Fruit fly (Drosophila melanogaster): Measurements from ENCODE around the gene CG34367.
A peak's percentile ranks its signal among the peaks of the same experiment; 100 is the strongest.

CG34367 gene

DNA sequence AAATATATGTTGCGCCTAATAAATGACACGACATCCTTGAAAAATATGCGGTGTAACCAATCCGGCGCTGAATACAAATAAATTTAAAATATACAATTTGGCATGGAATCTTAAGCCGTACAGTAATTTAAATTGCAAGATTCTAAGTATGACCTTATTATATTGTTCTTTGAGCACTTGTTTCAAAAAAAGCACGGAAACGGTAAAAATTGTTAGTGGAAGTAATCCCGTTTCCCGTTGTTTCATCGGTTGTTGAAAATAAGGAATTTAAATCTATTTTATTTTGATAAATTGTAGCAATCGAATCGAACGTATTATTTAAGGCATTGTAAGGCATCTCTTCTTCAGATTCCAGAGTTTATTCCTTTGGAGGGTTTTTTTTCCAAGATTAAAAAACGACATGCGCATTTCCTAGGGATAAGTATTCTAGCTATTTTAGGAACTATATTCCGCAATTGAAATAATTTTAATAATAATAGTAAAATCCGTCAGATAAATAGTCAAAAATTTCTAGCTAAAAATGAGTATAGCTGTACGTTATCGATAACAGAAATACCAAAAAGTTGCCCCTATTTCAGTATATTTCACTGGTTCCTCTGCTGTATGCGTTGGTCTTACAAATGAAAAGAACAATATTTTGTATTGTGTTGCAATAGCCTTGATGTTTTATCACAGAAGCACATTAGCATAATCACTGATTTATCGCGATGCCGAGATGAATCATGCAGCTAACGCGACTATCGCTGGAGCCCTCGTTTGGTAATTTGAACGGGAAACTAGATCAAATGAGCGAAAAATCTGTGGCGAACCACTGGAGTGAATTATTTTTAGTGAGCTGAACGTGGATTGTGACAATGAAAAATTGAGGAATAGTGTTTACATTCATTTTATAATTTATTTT lies 20.4 kb downstream of the CG34367 start, which contains the start of gene GATAd (continued):
- TF ChIP-seq CG10462 (GFP tag; optimal IDR thresholded peaks at IDR 0.05) (no peak), CG16813 (GFP tag; IDR thresholded peaks at IDR 0.05; ENCODE audit: partially characterized antibody) (no peak), CG1603 (tag; optimal IDR thresholded peaks at IDR 0.05) (peak; percentile 94), zen (tag; optimal IDR thresholded peaks at IDR 0.05) (peak; percentile 23), CG12299 (tag; optimal IDR thresholded peaks at IDR 0.05) (peak; percentile 28), grau (tag; optimal IDR thresholded peaks at IDR 0.05) (peak; percentile 19), inv (GFP tag; IDR thresholded peaks at IDR 0.05; ENCODE audit: partially characterized antibody) (peak; percentile 20; the same call in 1 of the 2 replicates), CG4617 (GFP tag; optimal IDR thresholded peaks at IDR 0.05; ENCODE audit: borderline replicate concordance) (peak; percentile 77), dmrt99B (tag; optimal IDR thresholded peaks at IDR 0.05) (no peak), CG3838 (GFP tag; optimal IDR thresholded peaks at IDR 0.05) (no peak), Bdp1 (GFP tag; optimal IDR thresholded peaks at IDR 0.05) (no peak), Dp (GFP tag; optimal IDR thresholded peaks at IDR 0.05) (peak; percentile 33), CoRest (tag; optimal IDR thresholded peaks at IDR 0.05) (peak; percentile 24), CG8924 (tag; optimal IDR thresholded peaks at IDR 0.05) (peak; percentile 46), Hr78 (GFP tag; optimal IDR thresholded peaks at IDR 0.05) (no peak), ewg (GFP tag; optimal IDR thresholded peaks at IDR 0.05) (peak; percentile 3), Myb (GFP tag; optimal IDR thresholded peaks at IDR 0.05) (peak; percentile 30), CG12155 (GFP tag; optimal IDR thresholded peaks at IDR 0.05) (no peak), onecut (GFP tag; IDR thresholded peaks at IDR 0.05) (no peak), CG10543 (GFP tag; optimal IDR thresholded peaks at IDR 0.05) (peak; percentile 19), wdn (GFP tag; IDR thresholded peaks at IDR 0.05) (no peak), ftz-f1 (GFP tag; optimal IDR thresholded peaks at IDR 0.05) (peak; percentile 61), Nf-YC (tag; optimal IDR thresholded peaks at IDR 0.05) (peak; percentile 38), Dek (tag; optimal IDR thresholded peaks at IDR 0.05) (peak; percentile 15), E2f2 (GFP tag; IDR thresholded peaks at IDR 0.05) (no peak; the same call in 1 of the 2 replicates), CG4404 (GFP tag; IDR thresholded peaks at IDR 0.05) (no peak), CTCF (GFP tag; optimal IDR thresholded peaks at IDR 0.05) (peak; percentile 1), tio (GFP tag; optimal IDR thresholded peaks at IDR 0.05) (no peak), sens (GFP tag) (peak; percentile 67), Stat92E (GFP tag; optimal IDR thresholded peaks at IDR 0.05) (peak in 1 of 3 experiments; percentile 44), CG3847 (GFP tag; IDR thresholded peaks at IDR 0.05) (no peak), tap (tag; optimal IDR thresholded peaks at IDR 0.05) (no peak), CG3995 (GFP tag; optimal IDR thresholded peaks at IDR 0.05) (peak; percentile 79), mld (GFP tag; IDR thresholded peaks at IDR 0.05; ENCODE audit: partially characterized antibody) (no peak), CG1024 (GFP tag; IDR thresholded peaks at IDR 0.05) (peak; percentile 33; the same call in 1 of the 2 replicates), ato (GFP tag; IDR thresholded peaks at IDR 0.05; ENCODE audit: partially characterized antibody) (no peak), D19A (tag; optimal IDR thresholded peaks at IDR 0.05) (peak; percentile 2), CG14860 (GFP tag; IDR thresholded peaks at IDR 0.05; ENCODE audit: partially characterized antibody) (no peak), klu (GFP tag; IDR thresholded peaks at IDR 0.05) (no peak), bbx (GFP tag; IDR thresholded peaks at IDR 0.05; ENCODE audit: partially characterized antibody) (0 out of 2 replicates have a peak, but pooled peaks have one; percentile 16), Chrac-16 (GFP tag; optimal IDR thresholded peaks at IDR 0.05) (no peak), dpn (GFP tag; optimal IDR thresholded peaks at IDR 0.05) (peak in 1 of 2 experiments; percentile 23), Ets65A (GFP tag) (no peak), CHES-1-like (GFP tag; optimal IDR thresholded peaks at IDR 0.05) (no peak), CG33557 (GFP tag; optimal IDR thresholded peaks at IDR 0.05) (peak; percentile 12), CG17361 (GFP tag; IDR thresholded peaks at IDR 0.05) (0 out of 3 replicates have a peak, but pooled peaks have one; percentile 5), zen2 (GFP tag; IDR thresholded peaks at IDR 0.05; ENCODE audit: partially characterized antibody) (no peak; the same call in 2 of the 3 replicates), Optix (GFP tag; IDR thresholded peaks at IDR 0.05) (no peak)

All from whole organism, embryonic.